Worm (Caenorhabditis elegans) whole organism, midembryonic: ENCODE data around the gene T07H3.7.

Experiments used
- flt-1 ChIP-seq: fragments of 200-800 bp; sonication (Bioruptor generic); IDR thresholded peaks from 2 replicates; pipeline ENCODE4 v1.3.6; 2022; ENCODE audit warnings: missing genetic modification characterization, missing compliant biosample characterization
- med-1 ChIP-seq: sonication (generic microtip); optimal IDR thresholded peaks from 2 replicates; lab custom pipeline; 2017; ENCODE audit warnings: missing genetic modification characterization, mild to moderate bottlenecking, missing compliant biosample characterization, antibody characterized with exemption, missing genetic modification reagents; ENCODE audit not compliant: insufficient read depth

DNA sequence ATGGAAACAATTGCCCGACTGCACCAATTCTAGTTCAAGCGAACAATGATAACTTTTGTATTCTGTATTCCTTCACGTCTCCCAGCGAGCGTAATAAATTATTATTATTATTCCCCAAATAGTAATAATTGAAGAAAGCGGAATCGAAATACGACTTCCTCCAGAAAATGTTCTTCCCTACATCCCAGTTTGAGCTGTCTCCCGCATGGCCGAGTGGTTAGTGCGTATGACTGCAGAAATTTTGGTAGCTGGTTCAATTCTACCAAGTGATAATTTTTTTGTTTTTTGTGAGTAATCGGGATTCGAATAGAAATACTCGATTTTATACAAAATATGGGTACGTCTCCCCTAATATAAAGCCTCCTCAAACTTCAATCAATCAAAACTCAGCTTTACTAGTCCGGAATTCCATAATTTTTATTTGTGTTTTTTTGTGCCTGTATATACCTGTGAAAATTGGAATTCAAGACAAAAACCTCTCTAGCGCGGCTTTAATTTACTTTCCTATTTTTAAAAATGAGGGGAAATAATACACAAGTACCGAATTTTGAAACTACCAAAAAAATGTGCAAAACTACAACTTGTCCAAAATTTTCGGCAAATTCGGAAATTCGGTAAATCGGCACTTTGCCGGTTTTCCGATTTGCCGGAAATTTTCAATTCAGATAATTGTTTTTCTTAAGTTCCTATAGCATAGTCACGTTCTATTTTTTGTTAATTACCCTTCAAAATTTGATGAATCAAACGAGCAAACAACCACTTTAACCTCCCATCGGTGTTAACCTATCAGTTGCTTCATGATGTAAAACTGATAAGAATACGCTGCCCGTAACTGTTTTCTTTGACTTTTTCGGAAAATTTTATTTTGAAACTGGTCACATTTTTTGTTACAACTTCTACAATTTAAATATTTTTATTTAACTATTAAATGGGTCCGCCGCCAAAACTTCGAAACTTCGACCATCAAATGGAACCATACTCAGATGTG is 7.7 kb upstream of the T07H3.7 start, which contains the start of gene bath-46:
- TF ChIP-seq flt-1 (GFP tag; lab: Robert Waterston, UW), result no peak
- no peak for TF ChIP-seq med-1 (GFP tag; lab: Kevin White, UChicago)
